Worm (Caenorhabditis elegans) whole organism, young adult: Measurements from ENCODE around the gene W05H9.4.

ENCODE experiments used
- B0035.1 ChIP-seq: sonication (generic microtip); optimal IDR thresholded peaks from 2 replicates; lab custom pipeline; 2016; ENCODE audit warnings: missing genetic modification characterization, mild to moderate bottlenecking, missing compliant biosample characterization, missing genotype, missing genetic modification reagents
- B0336.3 ChIP-seq: fragments of 200-800 bp; sonication (Bioruptor generic); IDR thresholded peaks from 2 replicates; pipeline ENCODE4 v1.3.6; 2022; ENCODE audit warnings: missing genetic modification characterization, missing compliant biosample characterization
- C06A6.2 ChIP-seq: fragments of 200-800 bp; sonication (Bioruptor generic); conservative IDR thresholded peaks from 2 replicates; pipeline ENCODE4 v1.3.6; 2022; ENCODE audit warnings: missing genetic modification characterization, missing compliant biosample characterization
- C17E4.6 ChIP-seq: fragments of 200-800 bp; sonication (Bioruptor generic); IDR thresholded peaks from 2 replicates; pipeline ENCODE4 v1.3.6; 2022; ENCODE audit warnings: missing genetic modification reagents, missing genetic modification characterization, missing compliant biosample characterization
- F10E7.11 ChIP-seq: sonication (generic microtip); optimal IDR thresholded peaks from 2 replicates; lab custom pipeline; 2017; ENCODE audit warnings: mild to moderate bottlenecking, missing genetic modification characterization, moderate library complexity, missing compliant biosample characterization
- F23B12.7 ChIP-seq: sonication (generic microtip); optimal IDR thresholded peaks from 2 replicates; lab custom pipeline; 2017; ENCODE audit warnings: missing genetic modification characterization, mild to moderate bottlenecking, missing compliant biosample characterization, antibody characterized with exemption, moderate library complexity; ENCODE audit not compliant: insufficient read depth
- F55B11.4 ChIP-seq: sonication (generic microtip); optimal IDR thresholded peaks from 2 replicates; lab custom pipeline; 2016; ENCODE audit warnings: missing compliant biosample characterization, missing genetic modification characterization, borderline replicate concordance; ENCODE audit not compliant: insufficient read depth
- F57A8.1 ChIP-seq: fragments of 200-800 bp; sonication (Bioruptor generic); optimal IDR thresholded peaks from 2 replicates; lab custom pipeline; 2018; ENCODE audit warnings: mild to moderate bottlenecking, missing genetic modification characterization, moderate library complexity, missing compliant biosample characterization
- K11D2.4 ChIP-seq: fragments of 200-800 bp; sonication (Bioruptor generic); IDR thresholded peaks from 2 replicates; pipeline ENCODE4 v1.3.6; 2022; ENCODE audit warnings: missing genetic modification reagents, missing genetic modification characterization, missing compliant biosample characterization
- K12H6.12 ChIP-seq: fragments of 200-800 bp; sonication (Bioruptor generic); optimal IDR thresholded peaks from 2 replicates; lab custom pipeline; 2018; ENCODE audit warnings: mild to moderate bottlenecking, missing genetic modification characterization, missing compliant biosample characterization
- ZK185.1 ChIP-seq: sonication (generic microtip); optimal IDR thresholded peaks from 2 replicates; lab custom pipeline; 2016; ENCODE audit warnings: mild to moderate bottlenecking, missing genetic modification characterization, missing compliant biosample characterization; ENCODE audit not compliant: poor library complexity, severe bottlenecking
- attf-5 ChIP-seq: fragments of 200-800 bp; sonication (Bioruptor generic); optimal IDR thresholded peaks from 2 replicates; lab custom pipeline; 2018; ENCODE audit warnings: mild to moderate bottlenecking, missing genetic modification characterization, missing compliant biosample characterization
- cebp-1 ChIP-seq, 2 experiments: fragments of 200-800 bp in 1 of 2; sonication (Bioruptor generic) in 1 of 2; sonication (generic microtip) in 1 of 2; IDR thresholded peaks in 1 of 2; optimal IDR thresholded peaks in 1 of 2; 2 replicates each; pipeline versions ENCODE4 v1.3.6 to Lab custom; 2017 to 2022; ENCODE audit warnings: missing compliant biosample characterization in 2 of 2, missing genetic modification characterization in 2 of 2, mild to moderate bottlenecking in 1 of 2, missing genetic modification reagents in 1 of 2, moderate library complexity in 1 of 2
- cebp-2 ChIP-seq: fragments of 200-800 bp; sonication (Bioruptor generic); IDR thresholded peaks from 2 replicates; pipeline ENCODE4 v1.3.6; 2022; ENCODE audit warnings: missing genetic modification characterization, missing compliant biosample characterization
- ceh-100 ChIP-seq: fragments of 200-800 bp; sonication (Bioruptor generic); IDR thresholded peaks from 2 replicates; pipeline ENCODE4 v1.3.6; 2022; ENCODE audit warnings: missing genetic modification reagents, missing genetic modification characterization, missing compliant biosample characterization
- ceh-27 ChIP-seq: fragments of 200-800 bp; sonication (Bioruptor generic); optimal IDR thresholded peaks from 2 replicates; lab custom pipeline; 2018; ENCODE audit warnings: mild to moderate bottlenecking, missing genetic modification characterization, moderate library complexity, missing compliant biosample characterization
- ceh-79 ChIP-seq: sonication (generic microtip); optimal IDR thresholded peaks from 2 replicates; lab custom pipeline; 2017; ENCODE audit warnings: mild to moderate bottlenecking, missing genetic modification characterization, missing compliant biosample characterization
- efl-1 ChIP-seq: fragments of 150-350 bp; optimal IDR thresholded peaks from 2 replicates; lab custom pipeline; 2014; ENCODE audit warnings: missing biosample characterization, missing genetic modification reagents, missing genetic modification characterization
- egl-44 ChIP-seq: fragments of 200-800 bp; sonication (Bioruptor generic); IDR thresholded peaks from 2 replicates; pipeline ENCODE4 v1.3.6; 2022; ENCODE audit warnings: missing genetic modification reagents, missing genetic modification characterization, missing compliant biosample characterization
- ets-4 ChIP-seq: fragments of 200-800 bp; sonication (Bioruptor generic); optimal IDR thresholded peaks from 2 replicates; lab custom pipeline; 2018; ENCODE audit warnings: mild to moderate bottlenecking, missing genetic modification characterization, missing compliant biosample characterization
- fkh-3 ChIP-seq: sonication (generic microtip); optimal IDR thresholded peaks from 2 replicates; lab custom pipeline; 2016; ENCODE audit warnings: mild to moderate bottlenecking, missing genetic modification characterization, missing compliant biosample characterization
- hsf-1 ChIP-seq: fragments of 200-800 bp; sonication (Bioruptor generic); IDR thresholded peaks from 2 replicates; pipeline ENCODE4 v1.3.6; 2022; ENCODE audit warnings: missing genetic modification reagents, missing genetic modification characterization, missing compliant biosample characterization
- lin-26 ChIP-seq: fragments of 200-800 bp; sonication (Bioruptor generic); IDR thresholded peaks from 2 replicates; pipeline ENCODE4 v1.3.6; 2022; ENCODE audit warnings: missing genetic modification reagents, missing genetic modification characterization, missing compliant biosample characterization
- lin-35 ChIP-seq, 3 experiments: fragments of 150-350 bp in 2 of 3; sonication (generic microtip) in 1 of 3; optimal IDR thresholded peaks; 2 replicates each; lab custom pipeline; 2014 to 2018; ENCODE audit warnings: missing biosample characterization in 3 of 3, missing genetic modification characterization in 3 of 3, missing genetic modification reagents in 3 of 3
- lir-1 ChIP-seq: fragments of 200-800 bp; sonication (Bioruptor generic); conservative IDR thresholded peaks from 2 replicates; pipeline ENCODE4 v1.3.6; 2022; ENCODE audit warnings: missing genetic modification reagents, missing genetic modification characterization, missing compliant biosample characterization
- lsy-27 ChIP-seq: sonication (generic microtip); optimal IDR thresholded peaks from 2 replicates; lab custom pipeline; 2017; ENCODE audit warnings: missing genetic modification characterization, mild to moderate bottlenecking, missing compliant biosample characterization, antibody characterized with exemption, missing genotype, borderline replicate concordance; ENCODE audit not compliant: insufficient read depth
- madf-10 ChIP-seq: sonication (generic microtip); optimal IDR thresholded peaks from 2 replicates; lab custom pipeline; 2016; ENCODE audit warnings: mild to moderate bottlenecking, missing genetic modification characterization, missing compliant biosample characterization
- madf-8 ChIP-seq: fragments of 200-800 bp; sonication (Bioruptor generic); conservative IDR thresholded peaks from 2 replicates; pipeline ENCODE4 v1.3.6; 2022; ENCODE audit warnings: missing genetic modification reagents, missing genetic modification characterization, missing compliant biosample characterization
- mxl-1 ChIP-seq: sonication (generic microtip); optimal IDR thresholded peaks from 2 replicates; lab custom pipeline; 2016; ENCODE audit warnings: missing genetic modification characterization, missing compliant biosample characterization
- nfyb-1 ChIP-seq: fragments of 200-800 bp; sonication (Bioruptor generic); IDR thresholded peaks from 2 replicates; pipeline ENCODE4 v1.3.6; 2022; ENCODE audit warnings: missing genetic modification reagents, missing genetic modification characterization, missing compliant biosample characterization
- nhr-179 ChIP-seq: sonication (generic microtip); optimal IDR thresholded peaks from 2 replicates; lab custom pipeline; 2016; ENCODE audit warnings: mild to moderate bottlenecking, missing genetic modification characterization, missing compliant biosample characterization
- nhr-27 ChIP-seq: fragments of 200-800 bp; sonication (Bioruptor generic); optimal IDR thresholded peaks from 2 replicates; lab custom pipeline; 2018; ENCODE audit warnings: mild to moderate bottlenecking, missing genetic modification characterization, moderate library complexity, missing compliant biosample characterization
- pbrm-1 ChIP-seq: fragments of 200-800 bp; sonication (Bioruptor generic); IDR thresholded peaks from 2 replicates; pipeline ENCODE4 v1.3.6; 2022; ENCODE audit warnings: missing genetic modification reagents, missing genetic modification characterization, missing compliant biosample characterization
- rcor-1 ChIP-seq: fragments of 200-800 bp; sonication (Bioruptor generic); IDR thresholded peaks from 2 replicates; pipeline ENCODE4 v1.3.6; 2022; ENCODE audit warnings: missing genetic modification reagents, missing genetic modification characterization, missing compliant biosample characterization
- rpc-1 ChIP-seq, 2 experiments: fragments of 150-350 bp in 1 of 2; sonication (generic microtip) in 1 of 2; optimal IDR thresholded peaks; 2 replicates each; lab custom pipeline; 2014 to 2018; ENCODE audit warnings: missing biosample characterization in 1 of 2, missing genetic modification characterization in 1 of 2, missing genetic modification reagents in 1 of 2, missing genotype in 1 of 2
- sdz-38 ChIP-seq: sonication (generic microtip); optimal IDR thresholded peaks from 2 replicates; lab custom pipeline; 2016; ENCODE audit warnings: missing genotype, missing genetic modification characterization, missing compliant biosample characterization
- snpc-4 ChIP-seq, 5 experiments: fragments of 150-350 bp in 1 of 5; sonication (generic microtip) in 4 of 5; optimal IDR thresholded peaks; 2 replicates each; lab custom pipeline; 2014 to 2018; ENCODE audit warnings: missing genetic modification characterization in 5 of 5, missing biosample characterization in 3 of 5, antibody characterized with exemption in 2 of 5, mild to moderate bottlenecking in 2 of 5, missing compliant biosample characterization in 2 of 5, missing genotype in 2 of 5, moderate library complexity in 2 of 5, missing genetic modification reagents in 1 of 5
- sptf-2 ChIP-seq: fragments of 200-800 bp; sonication (Bioruptor generic); optimal IDR thresholded peaks from 2 replicates; lab custom pipeline; 2018; ENCODE audit warnings: mild to moderate bottlenecking, missing genetic modification characterization, missing compliant biosample characterization
- tbp1 ChIP-seq: fragments of 200-800 bp; sonication (Bioruptor generic); optimal IDR thresholded peaks from 2 replicates; lab custom pipeline; 2018; ENCODE audit warnings: mild to moderate bottlenecking, missing genetic modification characterization, missing compliant biosample characterization
- unc-62 ChIP-seq: fragments of 150-350 bp; optimal IDR thresholded peaks from 2 replicates; lab custom pipeline; 2014; ENCODE audit warnings: missing biosample characterization, missing genetic modification reagents, missing genetic modification characterization
- zim-3 ChIP-seq: sonication (generic microtip); optimal IDR thresholded peaks from 2 replicates; lab custom pipeline; 2017; ENCODE audit warnings: mild to moderate bottlenecking, missing genetic modification characterization, moderate library complexity, missing compliant biosample characterization
- ztf-18 ChIP-seq: sonication (generic microtip); optimal IDR thresholded peaks from 2 replicates; lab custom pipeline; 2016; ENCODE audit warnings: missing genotype, mild to moderate bottlenecking, missing genetic modification characterization, missing compliant biosample characterization
- ztf-22 ChIP-seq: fragments of 200-800 bp; sonication (Bioruptor generic); optimal IDR thresholded peaks from 2 replicates; lab custom pipeline; 2018; ENCODE audit warnings: mild to moderate bottlenecking, missing genetic modification characterization, moderate library complexity, missing compliant biosample characterization
- ztf-28 ChIP-seq: fragments of 200-800 bp; sonication (Bioruptor generic); IDR thresholded peaks from 2 replicates; pipeline ENCODE4 v1.3.6; 2022; ENCODE audit warnings: missing genetic modification reagents, missing genetic modification characterization, missing compliant biosample characterization
- ztf-6 ChIP-seq: fragments of 200-800 bp; sonication (Bioruptor generic); IDR thresholded peaks from 2 replicates; pipeline ENCODE4 v1.3.6; 2022; ENCODE audit warnings: missing genetic modification reagents, missing genetic modification characterization, missing compliant biosample characterization

W05H9.4 gene

DNA sequence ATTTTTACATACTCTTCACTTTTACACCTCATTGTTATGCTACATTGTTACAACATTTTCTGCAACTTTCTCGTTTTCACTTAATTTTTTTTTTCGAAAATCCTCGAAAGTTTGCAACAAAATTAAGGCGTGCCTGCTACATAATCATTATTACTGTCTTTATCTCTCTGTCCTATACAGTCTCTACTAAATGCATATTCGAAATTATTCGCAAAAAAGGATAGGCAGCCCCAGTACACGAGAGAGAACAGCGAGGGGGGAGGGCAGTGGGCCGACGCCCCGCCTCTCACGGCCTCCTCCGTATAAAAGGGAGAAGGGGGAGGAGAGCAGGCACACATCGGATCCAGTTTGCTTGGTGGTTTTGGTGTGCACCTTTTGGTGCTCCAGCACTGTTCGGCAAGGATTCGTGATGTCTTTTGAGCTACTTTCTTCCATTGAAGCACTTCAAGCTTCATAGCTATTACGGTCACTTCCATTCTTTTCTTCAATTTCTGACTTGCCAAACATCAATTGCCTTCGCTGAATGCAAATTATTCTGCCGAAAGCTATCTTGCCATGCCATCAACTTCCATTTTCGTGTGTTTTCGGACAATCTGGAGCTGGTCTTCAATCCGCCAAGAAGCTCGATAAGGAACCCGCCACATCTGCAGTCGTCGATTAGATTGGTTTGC is 11.4 kb upstream of the W05H9.4 start (continued):
- TF ChIP-seq ZK185.1 (tag; lab: Kevin White, UChicago) (no peak), fkh-3 (tag; lab: Kevin White, UChicago) (no peak), egl-44 (GFP tag; lab: Robert Waterston, UW) (no peak), madf-10 (no peak), lsy-27 (tag; lab: Kevin White, UChicago) (no peak), ztf-22 (GFP tag; lab: Kevin White, UChicago) (peak; percentile 26), lin-35 (GFP tag; optimal IDR thresholded peaks at IDR 0.05; lab: Kevin White, UChicago) (no peak), sdz-38 (no peak), zim-3 (tag; lab: Kevin White, UChicago) (peak; percentile 45), ztf-18 (no peak), B0336.3 (no peak), ceh-79 (no peak), ceh-27 (peak; percentile 4), B0035.1 (tag; lab: Kevin White, UChicago) (no peak), pbrm-1 (peak; percentile 58), attf-5 (GFP tag; lab: Kevin White, UChicago) (peak; percentile 17), lir-1 (no peak), F55B11.4 (tag; lab: Kevin White, UChicago) (no peak), rcor-1 (GFP tag; lab: Robert Waterston, UW) (no peak), F23B12.7 (tag; lab: Kevin White, UChicago) (no peak), nhr-27 (tag; lab: Kevin White, UChicago) (no peak), F57A8.1 (GFP tag; lab: Kevin White, UChicago) (no peak), madf-8 (no peak), F10E7.11 (tag; lab: Kevin White, UChicago) (no peak), K12H6.12 (no peak), unc-62 (peak; percentile 6), efl-1 (no peak), ztf-28 (GFP tag; lab: Robert Waterston, UW) (no peak), cebp-1 (GFP tag; IDR thresholded peaks at IDR 0.05; lab: Robert Waterston, UW) (0 out of 2 replicates have a peak, but pooled peaks have one; percentile 40), cebp-1 (tag; optimal IDR thresholded peaks at IDR 0.05; lab: Kevin White, UChicago) (peak; percentile 51), cebp-2 (GFP tag; lab: Robert Waterston, UW) (0 out of 2 replicates have a peak, but pooled peaks have one; percentile 13), C17E4.6 (GFP tag; lab: Robert Waterston, UW) (no peak), K11D2.4 (GFP tag; lab: Robert Waterston, UW) (peak; percentile 48), mxl-1 (tag; lab: Kevin White, UChicago) (no peak), lin-26 (GFP tag; lab: Robert Waterston, UW) (peak; percentile 49; the same call in 1 of the 2 replicates), snpc-4 (GFP tag; optimal IDR thresholded peaks at IDR 0.05; lab: Kevin White, UChicago) (no peak), snpc-4 (tag; optimal IDR thresholded peaks at IDR 0.05; lab: Kevin White, UChicago) (no peak), C06A6.2 (GFP tag; lab: Robert Waterston, UW) (0 out of 2 replicates have a peak, but pooled peaks have one; percentile 11), nfyb-1 (GFP tag; lab: Robert Waterston, UW) (0 out of 2 replicates have a peak, but pooled peaks have one; percentile 61), ets-4 (GFP tag; lab: Kevin White, UChicago) (no peak), hsf-1 (no peak), nhr-179 (tag; lab: Kevin White, UChicago) (no peak), ceh-100 (GFP tag; lab: Robert Waterston, UW) (no peak), ztf-6 (GFP tag; lab: Robert Waterston, UW) (no peak), sptf-2 (GFP tag; lab: Kevin White, UChicago) (no peak), tbp1 (GFP tag; lab: Kevin White, UChicago) (peak; percentile 53), rpc-1 (optimal IDR thresholded peaks at IDR 0.05; lab: Kevin White, UChicago) (no peak), rpc-1 (tag; optimal IDR thresholded peaks at IDR 0.05; lab: Kevin White, UChicago) (no peak)
